Worm (Caenorhabditis elegans): ENCODE data around the gene T25D3.3.

Gene T25D3.3

DNA sequence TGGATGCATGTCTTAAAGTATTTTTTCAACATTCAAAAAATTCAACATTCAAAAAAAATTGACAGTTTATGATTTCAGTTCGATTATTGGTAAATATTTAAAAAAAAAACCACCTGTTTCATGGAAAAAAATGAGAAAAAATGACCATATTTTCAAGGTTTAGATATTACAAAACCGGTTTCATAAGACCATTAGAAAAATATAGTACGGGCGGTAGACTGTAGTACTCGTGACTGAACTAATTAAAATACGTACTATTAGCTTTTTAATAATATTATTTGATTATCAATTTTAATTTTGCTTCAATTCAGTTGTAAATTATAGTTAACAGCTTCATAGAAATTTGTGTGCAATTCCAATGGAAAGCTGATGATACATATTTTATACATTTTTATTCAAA is 24.2 kb downstream of the T25D3.3 start:
- TF ChIP-seq elt-1 (tag; optimal IDR thresholded peaks at IDR 0.05) (no peak), nhr-25 (tag; optimal IDR thresholded peaks at IDR 0.05) (peak; percentile 46)

DNA sequence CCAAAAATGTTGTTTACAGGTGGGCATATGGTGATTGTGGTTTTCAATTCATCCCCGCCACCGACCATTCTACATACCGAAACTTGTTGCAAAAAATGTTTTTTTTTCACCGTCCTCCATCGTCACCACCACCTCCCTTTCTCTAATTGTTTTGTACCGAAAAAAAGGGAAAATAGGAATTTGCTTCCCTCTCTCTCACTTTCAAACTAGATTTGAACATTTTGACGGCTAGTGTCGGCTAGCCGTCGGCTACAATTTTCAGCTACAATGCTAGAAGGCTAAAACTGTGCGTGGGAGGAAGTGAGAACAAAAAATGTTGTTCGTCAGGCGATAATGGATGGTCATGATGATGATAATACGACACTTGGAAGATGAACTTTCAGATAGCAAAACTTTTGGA is 25.8 kb downstream of the T25D3.3 start:
- no peak for TF ChIP-seq nhr-12 (tag; optimal IDR thresholded peaks at IDR 0.05)
- TF ChIP-seq blmp-1 (tag; optimal IDR thresholded peaks at IDR 0.05; ENCODE audit: insufficient read depth): peak; percentile 39
- peak; percentile 65 for TF ChIP-seq nhr-25 (tag; optimal IDR thresholded peaks at IDR 0.05)

DNA sequence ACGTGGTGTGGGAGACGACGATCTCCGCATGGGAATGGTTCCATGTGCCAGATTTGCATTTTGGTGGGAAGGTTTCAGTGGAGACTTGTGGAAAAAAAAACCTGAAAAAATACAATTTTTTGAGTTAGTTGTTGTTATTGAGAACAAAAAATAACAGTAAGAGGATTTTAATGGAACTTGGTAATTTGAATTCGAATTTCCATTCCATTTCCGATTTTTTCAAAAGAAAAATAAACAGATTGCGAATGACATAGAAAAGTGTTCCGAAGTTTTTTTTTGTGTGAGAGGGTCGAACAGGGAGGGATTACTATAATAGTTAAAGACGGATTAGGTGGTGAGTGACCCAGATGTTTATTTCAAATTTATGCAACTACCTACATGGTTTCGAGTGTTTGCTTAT is 26.6 kb downstream of the T25D3.3 start, which contains the start of gene T01D1.4:
T01D1.4 (minus strand) TSS at position 101 of the 400 bp plus-strand sequence.
- no peak for TF ChIP-seq nhr-11 (tag; optimal IDR thresholded peaks at IDR 0.05)
- no peak for TF ChIP-seq zag-1 (tag; optimal IDR thresholded peaks at IDR 0.05)
- TF ChIP-seq sma-3 (GFP tag; optimal IDR thresholded peaks at IDR 0.05): no peak
- no peak for TF ChIP-seq nhr-23 (tag; optimal IDR thresholded peaks at IDR 0.05)
- TF ChIP-seq mdl-1 (tag; optimal IDR thresholded peaks at IDR 0.05): no peak
- no peak for TF ChIP-seq C34F6.9 (tag; optimal IDR thresholded peaks at IDR 0.05)
- TF ChIP-seq F13H6.1 (tag; optimal IDR thresholded peaks at IDR 0.05): no peak
- no peak for TF ChIP-seq blmp-1 (tag; optimal IDR thresholded peaks at IDR 0.05; ENCODE audit: insufficient read depth)
- no peak for TF ChIP-seq ztf-4 (tag; optimal IDR thresholded peaks at IDR 0.05)
- TF ChIP-seq alr-1 (tag; optimal IDR thresholded peaks at IDR 0.05): no peak
- no peak for TF ChIP-seq aly-2 (tag; optimal IDR thresholded peaks at IDR 0.05)
- TF ChIP-seq gmeb-1 (tag; optimal IDR thresholded peaks at IDR 0.05): no peak
- TF ChIP-seq nhr-237 (tag; optimal IDR thresholded peaks at IDR 0.05): no peak
- no peak for TF ChIP-seq peb-1 (tag; optimal IDR thresholded peaks at IDR 0.05)
- no peak for TF ChIP-seq R02D3.7 (tag; optimal IDR thresholded peaks at IDR 0.05)
- no peak for TF ChIP-seq lin-11 (tag; optimal IDR thresholded peaks at IDR 0.05)
- TF ChIP-seq unc-62 (GFP tag; optimal IDR thresholded peaks at IDR 0.05): no peak
- TF ChIP-seq elt-3 (tag; optimal IDR thresholded peaks at IDR 0.05): no peak

DNA sequence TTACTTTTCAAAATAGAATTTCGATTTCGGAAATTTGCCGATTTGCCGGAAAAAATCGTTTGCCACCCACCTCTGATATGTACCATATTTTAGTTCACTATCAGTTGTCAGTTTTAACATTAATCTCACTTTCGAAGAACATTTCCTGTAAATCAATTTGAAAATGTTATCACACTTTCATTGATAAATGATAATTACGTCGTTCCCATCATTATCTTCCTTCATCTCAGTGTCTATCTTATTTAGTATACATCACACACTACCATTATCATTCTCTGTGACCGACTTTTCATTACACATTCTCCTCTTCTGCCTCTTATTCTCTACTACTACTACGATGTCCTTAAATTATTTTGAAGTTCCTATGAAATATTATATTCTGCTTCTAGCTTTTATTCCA is 34.1 kb downstream of the T25D3.3 start, which contains the start of gene T01D1.8:
T01D1.8 (plus strand) TSS at position 236 of the 400 bp plus-strand sequence.
- TF ChIP-seq nhr-6 (tag; optimal IDR thresholded peaks at IDR 0.05) (no peak), mdl-1 (tag; optimal IDR thresholded peaks at IDR 0.05) (no peak), blmp-1 (tag; optimal IDR thresholded peaks at IDR 0.05; ENCODE audit: insufficient read depth) (no peak), skn-1 (tag; optimal IDR thresholded peaks at IDR 0.05) (no peak), lin-13 (GFP tag; optimal IDR thresholded peaks at IDR 0.05) (no peak), nhr-12 (tag; optimal IDR thresholded peaks at IDR 0.05) (no peak), sem-4 (tag; optimal IDR thresholded peaks at IDR 0.05) (no peak), peb-1 (tag; optimal IDR thresholded peaks at IDR 0.05) (no peak), aly-2 (tag; optimal IDR thresholded peaks at IDR 0.05) (no peak), fos-1 (tag; optimal IDR thresholded peaks at IDR 0.05) (no peak), gmeb-1 (tag; optimal IDR thresholded peaks at IDR 0.05) (no peak), elt-1 (tag; optimal IDR thresholded peaks at IDR 0.05) (no peak), nhr-25 (tag; optimal IDR thresholded peaks at IDR 0.05) (no peak)

DNA sequence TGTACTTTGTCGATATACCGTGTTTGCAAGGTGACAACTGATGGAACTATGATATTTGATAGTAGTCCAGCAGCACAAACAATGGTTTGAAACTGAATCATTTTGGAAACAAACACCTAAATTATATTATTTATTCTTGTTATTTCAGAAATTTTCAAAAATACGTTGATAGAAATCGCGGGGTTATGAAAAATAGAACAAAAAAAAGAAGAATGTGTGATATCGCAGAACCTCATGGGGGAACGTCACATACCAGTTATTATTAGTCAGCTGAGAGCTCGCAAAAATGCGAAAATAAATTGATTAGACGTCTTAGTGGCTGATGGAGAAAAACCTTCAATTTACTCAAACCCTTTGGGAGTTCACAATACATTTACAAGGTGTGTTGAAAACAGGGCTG is 36.6 kb downstream of the T25D3.3 start, which contains the start of gene T01D1.5:
T01D1.5 (minus strand) TSS at position 101 of the 400 bp plus-strand sequence.
- no peak for TF ChIP-seq lin-39 (tag; optimal IDR thresholded peaks at IDR 0.05)
- TF ChIP-seq alr-1 (tag; optimal IDR thresholded peaks at IDR 0.05): no peak
- TF ChIP-seq lin-11 (tag; optimal IDR thresholded peaks at IDR 0.05): no peak
- TF ChIP-seq nhr-77 (tag; optimal IDR thresholded peaks at IDR 0.05): no peak
- no peak for TF ChIP-seq ceh-16 (tag; optimal IDR thresholded peaks at IDR 0.05)
- TF ChIP-seq unc-39 (tag; optimal IDR thresholded peaks at IDR 0.05): no peak
- TF ChIP-seq gmeb-1 (tag; optimal IDR thresholded peaks at IDR 0.05): no peak
- no peak for TF ChIP-seq sma-9 (GFP tag; optimal IDR thresholded peaks at IDR 0.05)
- no peak for TF ChIP-seq sma-9 (tag; optimal IDR thresholded peaks at IDR 0.05)
- no peak for TF ChIP-seq sem-4 (tag; optimal IDR thresholded peaks at IDR 0.05)
- no peak for TF ChIP-seq ceh-82 (tag; optimal IDR thresholded peaks at IDR 0.05)
- TF ChIP-seq unc-62 (GFP tag; optimal IDR thresholded peaks at IDR 0.05): no peak
- no peak for TF ChIP-seq elt-1 (tag; optimal IDR thresholded peaks at IDR 0.05)
- no peak for TF ChIP-seq ztf-4 (tag; optimal IDR thresholded peaks at IDR 0.05)
- no peak for TF ChIP-seq ZK546.5 (tag; optimal IDR thresholded peaks at IDR 0.05)
- TF ChIP-seq crh-2 (tag; optimal IDR thresholded peaks at IDR 0.05): no peak
- TF ChIP-seq C34F6.9 (tag; optimal IDR thresholded peaks at IDR 0.05): no peak
- TF ChIP-seq Y55F3AM.14 (GFP tag; optimal IDR thresholded peaks at IDR 0.05): no peak
- no peak for TF ChIP-seq unc-55 (GFP tag; optimal IDR thresholded peaks at IDR 0.05)
- no peak for TF ChIP-seq nhr-10 (tag; optimal IDR thresholded peaks at IDR 0.05)
